Worm (Caenorhabditis elegans) whole organism, early embryonic: Measurements from ENCODE around the gene Y71H2AM.12.

Experiments used
- ama-1 ChIP-seq: fragments of 150-350 bp; optimal IDR thresholded peaks from 2 replicates; lab custom pipeline; 2014
- tbx-11 ChIP-seq: fragments of 200-800 bp; sonication (Bioruptor generic); IDR thresholded peaks from 2 replicates; pipeline ENCODE4 v1.3.6; 2022; ENCODE audit warnings: missing genetic modification characterization, missing compliant biosample characterization

DNA sequence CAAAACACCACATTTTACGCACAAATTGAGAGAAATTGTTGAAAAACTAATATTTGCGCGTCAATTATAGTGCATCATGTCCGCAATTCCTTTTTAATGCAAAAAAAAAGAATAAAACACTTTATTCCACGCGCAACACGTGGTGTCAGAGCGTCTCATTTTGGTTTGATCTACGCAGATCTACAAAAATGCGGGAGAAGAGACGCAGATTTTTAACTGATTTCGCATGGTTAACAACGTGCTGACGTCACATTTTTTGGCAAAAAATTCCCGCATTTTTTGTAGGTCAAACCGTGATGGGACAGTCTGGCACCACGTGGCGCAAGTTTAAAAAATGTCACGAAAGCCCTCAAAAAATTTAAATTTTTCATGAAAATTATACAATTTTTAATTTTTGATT lies 23.7 kb downstream of the Y71H2AM.12 start:
- TF ChIP-seq tbx-11: no peak
- no peak for TF ChIP-seq ama-1 (lab: Kevin White, UChicago)
